Fruit fly (Drosophila melanogaster) whole organism, embryonic: Measurements from ENCODE around the gene CG3630.

Source experiments
- Ada2b ChIP-seq: fragments of 200-800 bp; sonication (Bioruptor generic); IDR thresholded peaks from 2 replicates; pipeline ENCODE4 v1.3.6; 2022; ENCODE audit warnings: missing biosample characterization, missing genetic modification characterization
- Atf3 ChIP-seq: fragments of 200-800 bp; sonication (Bioruptor generic); optimal IDR thresholded peaks from 3 replicates; lab custom pipeline; 2016; ENCODE audit warnings: missing biosample characterization, missing genetic modification characterization
- CG10267 ChIP-seq: fragments of 200-800 bp; sonication (Bioruptor generic); optimal IDR thresholded peaks from 2 replicates; lab custom pipeline; 2018; ENCODE audit warnings: missing biosample characterization, mild to moderate bottlenecking, missing genetic modification characterization, moderate library complexity
- CG10565 ChIP-seq: fragments of 200-800 bp; sonication (Bioruptor generic); optimal IDR thresholded peaks from 3 replicates; lab custom pipeline; 2016; ENCODE audit warnings: missing biosample characterization, mild to moderate bottlenecking, missing genetic modification characterization
- CG12942 ChIP-seq: fragments of 200-800 bp; sonication (Bioruptor generic); optimal IDR thresholded peaks from 3 replicates; lab custom pipeline; 2016; ENCODE audit warnings: missing biosample characterization, missing genetic modification characterization
- CG13624 ChIP-seq: fragments of 200-800 bp; sonication (Bioruptor generic); optimal IDR thresholded peaks from 2 replicates; lab custom pipeline; 2016; ENCODE audit warnings: missing biosample characterization, missing genetic modification characterization
- CG14014 ChIP-seq: fragments of 200-800 bp; sonication (Bioruptor generic); IDR thresholded peaks from 2 replicates; pipeline ENCODE4 v1.3.6; 2022; ENCODE audit warnings: missing biosample characterization, missing genetic modification characterization
- CG1529 ChIP-seq: fragments of 200-800 bp; sonication (Bioruptor generic); optimal IDR thresholded peaks from 3 replicates; lab custom pipeline; 2018; ENCODE audit warnings: missing biosample characterization, missing genetic modification characterization
- CG17359 ChIP-seq: fragments of 200-800 bp; sonication (Bioruptor generic); optimal IDR thresholded peaks from 3 replicates; lab custom pipeline; 2018; ENCODE audit warnings: missing biosample characterization, mild to moderate bottlenecking, missing genetic modification characterization, moderate library complexity
- CG2202 ChIP-seq: fragments of 200-800 bp; sonication (Bioruptor generic); optimal IDR thresholded peaks from 2 replicates; lab custom pipeline; 2018; ENCODE audit warnings: missing biosample characterization, mild to moderate bottlenecking, missing genetic modification characterization
- CG2875 ChIP-seq: fragments of 200-800 bp; sonication (Bioruptor generic); optimal IDR thresholded peaks from 2 replicates; lab custom pipeline; 2017; ENCODE audit warnings: missing biosample characterization, mild to moderate bottlenecking, missing genetic modification characterization, missing genetic modification reagents
- CG34224 ChIP-seq: fragments of 200-800 bp; sonication (Bioruptor generic); IDR thresholded peaks from 3 replicates; pipeline ENCODE4 v1.3.6; 2022; ENCODE audit warnings: missing biosample characterization, missing genetic modification characterization; ENCODE audit not compliant: partially characterized antibody
- CG34422 ChIP-seq: fragments of 200-800 bp; sonication (Bioruptor generic); IDR thresholded peaks from 3 replicates; pipeline ENCODE4 v1.3.6; 2022; ENCODE audit warnings: missing biosample characterization, missing genetic modification characterization
- CG4854 ChIP-seq: fragments of 200-800 bp; sonication (Bioruptor generic); optimal IDR thresholded peaks from 2 replicates; lab custom pipeline; 2016; ENCODE audit warnings: missing biosample characterization, missing genetic modification characterization, inconsistent platforms
- CG7556 ChIP-seq: fragments of 200-800 bp; sonication (Bioruptor generic); optimal IDR thresholded peaks from 2 replicates; lab custom pipeline; 2017; ENCODE audit warnings: missing biosample characterization, mild to moderate bottlenecking, missing genetic modification characterization
- CG9609 ChIP-seq: fragments of 200-800 bp; sonication (Bioruptor generic); optimal IDR thresholded peaks from 3 replicates; lab custom pipeline; 2016; ENCODE audit warnings: missing biosample characterization, missing genetic modification characterization
- CG9817 ChIP-seq: fragments of 200-800 bp; sonication (Bioruptor generic); optimal IDR thresholded peaks from 2 replicates; lab custom pipeline; 2018; ENCODE audit warnings: missing biosample characterization, mild to moderate bottlenecking, missing genetic modification characterization, moderate library complexity
- CG9876 ChIP-seq: fragments of 200-800 bp; sonication (Bioruptor generic); optimal IDR thresholded peaks from 2 replicates; lab custom pipeline; 2016; ENCODE audit warnings: missing biosample characterization, missing genetic modification characterization
- D19B ChIP-seq: fragments of 200-800 bp; sonication (Bioruptor generic); optimal IDR thresholded peaks from 2 replicates; lab custom pipeline; 2017; ENCODE audit warnings: missing biosample characterization, mild to moderate bottlenecking, missing genetic modification characterization
- E2f2 ChIP-seq: fragments of 200-800 bp; sonication (Bioruptor generic); IDR thresholded peaks from 2 replicates; pipeline ENCODE4 v1.3.6; 2022; ENCODE audit warnings: missing biosample characterization, missing genetic modification characterization
- Ets65A ChIP-seq: fragments of 200-800 bp; sonication (Bioruptor generic); peaks from one replicate; lab custom pipeline; 2016; ENCODE audit warnings: missing biosample characterization, missing genetic modification characterization
- HLHmδ ChIP-seq: fragments of 200-800 bp; sonication (Bioruptor generic); optimal IDR thresholded peaks from 2 replicates; lab custom pipeline; 2018; ENCODE audit warnings: missing biosample characterization, mild to moderate bottlenecking, missing genetic modification characterization, moderate library complexity
- MTF-1 ChIP-seq: fragments of 200-800 bp; sonication (Bioruptor generic); optimal IDR thresholded peaks from 2 replicates; lab custom pipeline; 2018; ENCODE audit warnings: missing biosample characterization, mild to moderate bottlenecking, missing genetic modification characterization, borderline replicate concordance
- Meics ChIP-seq: fragments of 200-800 bp; sonication (Bioruptor generic); optimal IDR thresholded peaks from 2 replicates; lab custom pipeline; 2017; ENCODE audit warnings: missing biosample characterization, mild to moderate bottlenecking, missing genetic modification characterization
- Myb ChIP-seq: fragments of 200-800 bp; sonication (Bioruptor generic); optimal IDR thresholded peaks from 2 replicates; lab custom pipeline; 2016; ENCODE audit warnings: missing biosample characterization, missing genetic modification characterization
- NFAT ChIP-seq: fragments of 200-800 bp; sonication (Bioruptor generic); IDR thresholded peaks from 2 replicates; pipeline ENCODE4 v1.3.6; 2022; ENCODE audit warnings: missing biosample characterization, missing genetic modification characterization
- Oli ChIP-seq: fragments of 200-800 bp; sonication (Bioruptor generic); optimal IDR thresholded peaks from 2 replicates; lab custom pipeline; 2018; ENCODE audit warnings: missing biosample characterization, mild to moderate bottlenecking, missing genetic modification characterization, moderate library complexity
- Rfx ChIP-seq: fragments of 200-800 bp; sonication (Bioruptor generic); IDR thresholded peaks from 2 replicates; pipeline ENCODE4 v1.3.6; 2022; ENCODE audit warnings: missing biosample characterization, missing genetic modification characterization
- Sox102F ChIP-seq: fragments of 200-800 bp; sonication (Bioruptor generic); optimal IDR thresholded peaks from 2 replicates; lab custom pipeline; 2018; ENCODE audit warnings: missing biosample characterization, mild to moderate bottlenecking, missing genetic modification characterization, moderate library complexity
- Xbp1 ChIP-seq: fragments of 200-800 bp; sonication (Bioruptor generic); optimal IDR thresholded peaks from 3 replicates; lab custom pipeline; 2016; ENCODE audit warnings: missing biosample characterization, mild to moderate bottlenecking, missing genetic modification characterization
- az2 ChIP-seq: fragments of 200-800 bp; sonication (Bioruptor generic); optimal IDR thresholded peaks from 3 replicates; lab custom pipeline; 2016; ENCODE audit warnings: missing biosample characterization, missing genetic modification characterization
- da ChIP-seq: fragments of 200-800 bp; sonication (Bioruptor generic); optimal IDR thresholded peaks from 2 replicates; lab custom pipeline; 2016; ENCODE audit warnings: missing biosample characterization, missing genetic modification characterization
- emc ChIP-seq: fragments of 200-800 bp; sonication (Bioruptor generic); optimal IDR thresholded peaks from 2 replicates; lab custom pipeline; 2016; ENCODE audit warnings: missing biosample characterization, missing genetic modification characterization
- ewg ChIP-seq: fragments of 200-800 bp; sonication (Bioruptor generic); optimal IDR thresholded peaks from 3 replicates; lab custom pipeline; 2017; ENCODE audit warnings: mild to moderate bottlenecking, missing biosample characterization, missing genetic modification reagents, missing genetic modification characterization
- fd64A ChIP-seq: fragments of 200-800 bp; sonication (Bioruptor generic); optimal IDR thresholded peaks from 3 replicates; lab custom pipeline; 2018; ENCODE audit warnings: missing biosample characterization, mild to moderate bottlenecking, missing genetic modification characterization
- fd96Cb ChIP-seq: fragments of 200-800 bp; sonication (Bioruptor generic); optimal IDR thresholded peaks from 2 replicates; lab custom pipeline; 2018; ENCODE audit warnings: missing biosample characterization, mild to moderate bottlenecking, missing genetic modification characterization, moderate library complexity
- gcm ChIP-seq: fragments of 200-800 bp; sonication (Bioruptor generic); optimal IDR thresholded peaks from 2 replicates; lab custom pipeline; 2019; ENCODE audit warnings: missing biosample characterization, mild to moderate bottlenecking, missing genetic modification characterization, moderate library complexity
- grn ChIP-seq: fragments of 200-800 bp; sonication (Bioruptor generic); optimal IDR thresholded peaks from 3 replicates; lab custom pipeline; 2017; ENCODE audit warnings: missing biosample characterization, missing genetic modification characterization
- gt ChIP-seq: fragments of 200-800 bp; sonication (Bioruptor generic); IDR thresholded peaks from 2 replicates; pipeline ENCODE4 v1.3.6; 2022; ENCODE audit warnings: missing biosample characterization, missing genetic modification characterization
- hb ChIP-seq: fragments of 200-800 bp; sonication (Bioruptor generic); IDR thresholded peaks from 3 replicates; pipeline ENCODE4 v1.3.6; 2022; ENCODE audit warnings: missing biosample characterization, missing genetic modification characterization; ENCODE audit not compliant: partially characterized antibody
- jigr1 ChIP-seq: fragments of 200-800 bp; sonication (Bioruptor generic); IDR thresholded peaks from 3 replicates; pipeline ENCODE4 v1.3.6; 2022; ENCODE audit warnings: missing biosample characterization, missing genetic modification characterization
- lmd ChIP-seq: fragments of 200-800 bp; sonication (Bioruptor generic); IDR thresholded peaks from 2 replicates; pipeline ENCODE4 v1.3.6; 2022; ENCODE audit warnings: missing biosample characterization, missing genetic modification characterization
- repo ChIP-seq: fragments of 200-800 bp; sonication (Bioruptor generic); optimal IDR thresholded peaks from 2 replicates; lab custom pipeline; 2016; ENCODE audit warnings: missing biosample characterization, missing genetic modification characterization
- sens ChIP-seq: fragments of 200-800 bp; sonication (Bioruptor generic); peaks from one replicate; lab custom pipeline; 2016; ENCODE audit warnings: missing biosample characterization, missing genetic modification characterization
- sisA ChIP-seq: fragments of 200-800 bp; sonication (Bioruptor generic); IDR thresholded peaks from 2 replicates; pipeline ENCODE4 v1.3.6; 2022; ENCODE audit warnings: missing biosample characterization, missing genetic modification characterization
- twi ChIP-seq: fragments of 200-800 bp; optimal IDR thresholded peaks from 2 replicates; lab custom pipeline; 2019; ENCODE audit warnings: missing biosample characterization, mild to moderate bottlenecking, missing genetic modification characterization, moderate library complexity
- unpg ChIP-seq: fragments of 200-800 bp; sonication (Bioruptor generic); optimal IDR thresholded peaks from 3 replicates; lab custom pipeline; 2018; ENCODE audit warnings: missing biosample characterization, mild to moderate bottlenecking, missing genetic modification characterization, moderate library complexity
- zen2 ChIP-seq: fragments of 200-800 bp; sonication (Bioruptor generic); IDR thresholded peaks from 3 replicates; pipeline ENCODE4 v1.3.6; 2022; ENCODE audit warnings: missing biosample characterization, missing genetic modification characterization; ENCODE audit not compliant: partially characterized antibody
- zfh1 ChIP-seq: fragments of 200-800 bp; sonication (Bioruptor generic); IDR thresholded peaks from 3 replicates; pipeline ENCODE4 v1.3.6; 2022; ENCODE audit warnings: missing biosample characterization, missing genetic modification characterization

Gene CG3630

DNA sequence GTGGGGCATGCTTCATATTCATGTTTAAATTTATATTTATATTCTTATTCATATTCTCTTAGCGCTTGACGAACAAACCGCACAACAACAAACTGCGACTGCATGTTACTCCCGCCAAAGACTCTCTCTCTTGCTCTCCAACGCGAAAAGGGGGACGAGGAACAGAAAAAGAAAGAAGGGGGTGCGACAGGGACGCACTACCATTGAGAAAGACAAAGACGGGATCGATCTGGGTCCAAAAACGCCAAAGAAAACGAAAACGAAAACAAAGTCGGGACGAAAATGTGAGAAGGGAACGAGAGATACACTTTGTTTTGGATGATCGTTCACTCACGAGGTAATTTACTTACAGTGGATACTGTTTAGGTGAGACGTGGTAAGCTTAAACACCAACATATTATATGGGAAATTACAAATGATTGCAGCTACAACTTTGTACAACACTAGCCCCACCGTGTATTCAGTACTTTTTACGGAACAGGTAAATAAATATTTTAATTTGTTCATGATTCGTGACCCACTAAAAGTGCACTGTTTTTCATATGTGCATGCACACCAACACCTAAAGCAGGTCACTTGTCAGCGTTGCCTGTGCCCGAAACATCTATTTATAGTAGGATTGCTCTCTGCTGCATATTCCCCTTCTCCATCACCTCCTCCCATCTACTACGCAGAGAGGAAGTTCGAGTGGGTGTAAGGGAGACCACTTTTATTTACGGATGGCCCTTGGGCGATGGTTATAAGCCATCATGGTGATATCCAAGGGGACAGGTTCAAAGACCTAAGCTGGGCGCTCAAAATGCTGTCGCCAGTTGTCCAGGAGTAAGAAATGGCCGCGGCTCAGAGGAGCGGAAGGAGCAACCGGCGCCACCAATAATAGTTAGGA is 40.0 kb upstream of the CG3630 start (continued):
- TF ChIP-seq MTF-1 (GFP tag; lab: Kevin White, UChicago) (no peak), CG1529 (GFP tag; lab: Kevin White, UChicago) (peak; percentile 47), da (GFP tag; lab: Kevin White, UChicago) (no peak), zfh1 (GFP tag; lab: Robert Waterston, UW) (peak; percentile 36; the same call in 1 of the 3 replicates), twi (tag; lab: Kevin White, UChicago) (no peak), CG7556 (GFP tag; lab: Kevin White, UChicago) (peak; percentile 39), grn (GFP tag; lab: Kevin White, UChicago) (no peak), CG2202 (tag; lab: Kevin White, UChicago) (no peak), emc (GFP tag; lab: Kevin White, UChicago) (no peak), jigr1 (no peak), CG34422 (GFP tag; lab: Robert Waterston, UW) (no peak), CG12942 (GFP tag; lab: Kevin White, UChicago) (no peak), fd64A (GFP tag; lab: Kevin White, UChicago) (no peak), CG10267 (peak; percentile 33), sisA (GFP tag; lab: Robert Waterston, UW) (peak; percentile 47; the same call in 1 of the 2 replicates), unpg (GFP tag; lab: Kevin White, UChicago) (peak; percentile 49), Meics (GFP tag; lab: Kevin White, UChicago) (peak; percentile 12), D19B (GFP tag; lab: Kevin White, UChicago) (no peak), fd96Cb (tag; lab: Kevin White, UChicago) (peak; percentile 42), CG10565 (GFP tag; lab: Kevin White, UChicago) (no peak), gcm (GFP tag; lab: Kevin White, UChicago) (peak; percentile 23), Xbp1 (GFP tag; lab: Kevin White, UChicago) (peak; percentile 18), CG2875 (GFP tag; lab: Kevin White, UChicago) (peak; percentile 15), CG9609 (GFP tag; lab: Kevin White, UChicago) (peak; percentile 2), ewg (GFP tag; lab: Kevin White, UChicago) (no peak), CG9817 (tag; lab: Kevin White, UChicago) (peak; percentile 10), HLHmδ (no peak), CG17359 (peak; percentile 38), CG34224 (GFP tag; lab: Robert Waterston, UW) (no peak), az2 (peak; percentile 22), hb (GFP tag; lab: Robert Waterston, UW) (no peak), Atf3 (no peak), Sox102F (GFP tag; lab: Kevin White, UChicago) (no peak), lmd (GFP tag; lab: Robert Waterston, UW) (peak; percentile 47; the same call in 1 of the 2 replicates), CG9876 (GFP tag; lab: Kevin White, UChicago) (no peak), sens (GFP tag; lab: Kevin White, UChicago) (peak; percentile 93), zen2 (GFP tag; lab: Robert Waterston, UW) (no peak), E2f2 (no peak), Myb (GFP tag; lab: Kevin White, UChicago) (no peak), repo (no peak), CG4854 (GFP tag; lab: Kevin White, UChicago) (no peak), Ada2b (GFP tag; lab: Robert Waterston, UW) (peak; percentile 26; the same call in 1 of the 2 replicates), gt (GFP tag; lab: Robert Waterston, UW) (no peak), CG14014 (GFP tag; lab: Robert Waterston, UW) (no peak), Rfx (GFP tag; lab: Robert Waterston, UW) (no peak), NFAT (no peak), Oli (tag; lab: Kevin White, UChicago) (peak; percentile 32), Ets65A (peak; percentile 92), CG13624 (GFP tag; lab: Kevin White, UChicago) (no peak)
